Fruit fly (Drosophila melanogaster): ENCODE data around the gene CG13293.

CG13293 gene

dm6 chr3L:6094697-6095096 is 12.0 kb downstream of the CG13293 start, which contains the start of the genes CG10467 and loj (continued):
- TF ChIP-seq Hr51 (GFP tag; optimal IDR thresholded peaks at IDR 0.05) (peak; percentile 91 to 95), CG4360 (GFP tag; IDR thresholded peaks at IDR 0.05) (peak; percentile 53), CG12744 (GFP tag; optimal IDR thresholded peaks at IDR 0.05) (peak; percentile 66), pb (GFP tag; optimal IDR thresholded peaks at IDR 0.05) (peak; percentile 2), Tbp (GFP tag; optimal IDR thresholded peaks at IDR 0.05) (no peak), aop (GFP tag; IDR thresholded peaks at IDR 0.05) (peak; percentile 77; the same call in 1 of the 2 replicates), amos (GFP tag; IDR thresholded peaks at IDR 0.05; ENCODE audit: partially characterized antibody) (peak; percentile 70), maf-S (GFP tag; optimal IDR thresholded peaks at IDR 0.05) (peak; percentile 69), tio (GFP tag; optimal IDR thresholded peaks at IDR 0.05) (peak; percentile 96), lov (optimal IDR thresholded peaks at IDR 0.05) (no peak), lov (GFP tag; IDR thresholded peaks at IDR 0.05) (peak; percentile 93; the same call in 2 of the 3 replicates), zen (tag; optimal IDR thresholded peaks at IDR 0.05) (peak; percentile 98), wor (GFP tag; IDR thresholded peaks at IDR 0.05) (peak; percentile 95), Sry-β (GFP tag; optimal IDR thresholded peaks at IDR 0.05) (peak; percentile 37), ara (GFP tag; IDR thresholded peaks at IDR 0.05) (peak; percentile 96), CG3407 (GFP tag; optimal IDR thresholded peaks at IDR 0.05) (peak; percentile 84), scrt (GFP tag; optimal IDR thresholded peaks at IDR 0.05) (peak; percentile 98), CG9215 (GFP tag; IDR thresholded peaks at IDR 0.05) (peak; percentile 96), Antp (GFP tag; optimal IDR thresholded peaks at IDR 0.05) (peak; percentile 73), CG17186 (GFP tag; optimal IDR thresholded peaks at IDR 0.05) (peak; percentile 48), CG3995 (GFP tag; optimal IDR thresholded peaks at IDR 0.05) (peak; percentile 63), knrl (GFP tag; IDR thresholded peaks at IDR 0.05; ENCODE audit: partially characterized antibody) (peak; percentile 86), CG10654 (GFP tag; optimal IDR thresholded peaks at IDR 0.05) (peak; percentile 96), CG9609 (GFP tag; optimal IDR thresholded peaks at IDR 0.05) (peak; percentile 80), vfl (GFP tag; optimal IDR thresholded peaks at IDR 0.05) (peak; percentile 86), fru (optimal IDR thresholded peaks at IDR 0.05) (no peak), ewg (GFP tag; optimal IDR thresholded peaks at IDR 0.05) (peak; percentile 90), D (optimal IDR thresholded peaks at IDR 0.05) (no peak), D (GFP tag; optimal IDR thresholded peaks at IDR 0.05) (peak; percentile 91), schlank (tag; optimal IDR thresholded peaks at IDR 0.05) (peak; percentile 64), CG4617 (GFP tag; optimal IDR thresholded peaks at IDR 0.05; ENCODE audit: borderline replicate concordance) (peak; percentile 97), gcm (GFP tag; optimal IDR thresholded peaks at IDR 0.05) (peak; percentile 88), sob (GFP tag; IDR thresholded peaks at IDR 0.05) (peak; percentile 98), jing (GFP tag; optimal IDR thresholded peaks at IDR 0.05) (peak; percentile 87), H15 (GFP tag; IDR thresholded peaks at IDR 0.05) (peak; percentile 96), Mad (GFP tag; optimal IDR thresholded peaks at IDR 0.05) (peak; percentile 91), HLH4C (GFP tag; IDR thresholded peaks at IDR 0.05; ENCODE audit: partially characterized antibody) (peak; percentile 59), ind (GFP tag; optimal IDR thresholded peaks at IDR 0.05) (peak; percentile 98), usp (GFP tag; optimal IDR thresholded peaks at IDR 0.05) (no peak), HmgD (GFP tag; optimal IDR thresholded peaks at IDR 0.05) (peak; percentile 49), CG17829 (tag; optimal IDR thresholded peaks at IDR 0.05) (peak; percentile 96), CG12299 (tag; optimal IDR thresholded peaks at IDR 0.05) (peak; percentile 81), Chrac-16 (GFP tag; optimal IDR thresholded peaks at IDR 0.05) (peak; percentile 97), CTCF (GFP tag; optimal IDR thresholded peaks at IDR 0.05) (peak; percentile 30), CG17359 (tag; optimal IDR thresholded peaks at IDR 0.05) (peak; percentile 96), exex (tag; optimal IDR thresholded peaks at IDR 0.05) (peak; percentile 81), Xbp1 (GFP tag; optimal IDR thresholded peaks at IDR 0.05) (peak; percentile 98), Xrp1 (GFP tag; IDR thresholded peaks at IDR 0.05) (peak; percentile 97), CG11093 (GFP tag; IDR thresholded peaks at IDR 0.05) (peak; percentile 97), CG14710 (tag; optimal IDR thresholded peaks at IDR 0.05) (peak; percentile 97), CG11398 (GFP tag; optimal IDR thresholded peaks at IDR 0.05) (peak; percentile 23), CG10979 (tag; optimal IDR thresholded peaks at IDR 0.05) (peak; percentile 94)
